Fruit fly (Drosophila melanogaster) whole organism, wandering third instar larva: ENCODE data around the gene CG5167.

ENCODE experiments used
- CG32264 ChIP-seq: fragments of 200-800 bp; sonication (Bioruptor generic); optimal IDR thresholded peaks from 2 replicates; lab custom pipeline; 2016; ENCODE audit warnings: missing biosample characterization, missing genetic modification characterization
- CrebA ChIP-seq: fragments of 200-800 bp; sonication (Bioruptor generic); optimal IDR thresholded peaks from 2 replicates; lab custom pipeline; 2016; ENCODE audit warnings: missing biosample characterization, mild to moderate bottlenecking, missing genetic modification characterization, borderline replicate concordance
- HLH106 ChIP-seq: fragments of 200-800 bp; optimal IDR thresholded peaks from 3 replicates; lab custom pipeline; 2019; ENCODE audit warnings: missing biosample characterization, mild to moderate bottlenecking, missing genetic modification characterization, moderate library complexity
- Hr78 ChIP-seq: fragments of >200 bp; optimal IDR thresholded peaks from 2 replicates; lab custom pipeline; 2017; ENCODE audit warnings: missing biosample characterization, missing genetic modification characterization
- OdsH ChIP-seq: fragments of 200-800 bp; sonication (Bioruptor generic); optimal IDR thresholded peaks from 2 replicates; lab custom pipeline; 2016; ENCODE audit warnings: missing biosample characterization, mild to moderate bottlenecking, missing genetic modification characterization
- lola ChIP-seq: fragments of >200 bp; optimal IDR thresholded peaks from 2 replicates; lab custom pipeline; 2017; ENCODE audit warnings: missing biosample characterization, missing genetic modification characterization
- psq ChIP-seq: fragments of 200-800 bp; sonication (Bioruptor generic); optimal IDR thresholded peaks from 3 replicates; lab custom pipeline; 2017; ENCODE audit warnings: missing biosample characterization, mild to moderate bottlenecking, missing genetic modification characterization, moderate library complexity

DNA sequence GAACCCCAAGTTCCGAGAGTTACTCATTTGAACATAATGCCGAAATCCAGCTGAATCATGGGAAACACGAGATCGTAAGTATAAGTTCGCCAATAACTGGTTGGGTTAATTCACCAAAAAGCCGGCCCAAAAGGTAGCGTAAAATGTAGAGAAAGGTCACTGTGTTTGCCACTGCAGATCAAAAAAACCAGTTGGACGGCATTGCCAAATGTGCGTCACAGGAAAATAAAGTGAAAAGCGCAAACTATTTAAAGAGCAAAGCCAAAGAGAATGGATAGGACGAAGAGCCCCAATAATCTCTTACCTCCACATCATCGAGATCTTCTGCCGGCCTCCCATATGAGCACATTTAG, 35.7 kb upstream of the CG5167 start:
- TF ChIP-seq OdsH (GFP tag; lab: Kevin White, UChicago) (no peak), psq (no peak), CG32264 (GFP tag; lab: Kevin White, UChicago) (no peak), Hr78 (GFP tag; lab: Kevin White, UChicago) (no peak), CrebA (GFP tag; lab: Kevin White, UChicago) (peak; percentile 55), HLH106 (tag; lab: Kevin White, UChicago) (no peak), lola (GFP tag; lab: Kevin White, UChicago) (no peak)
